Worm (Caenorhabditis elegans) whole organism, late embryonic: Measurements from ENCODE around the gene nstp-6.

ENCODE experiments used
- C08G9.2 ChIP-seq: sonication (generic microtip); optimal IDR thresholded peaks from 2 replicates; lab custom pipeline; 2016; ENCODE audit warnings: mild to moderate bottlenecking, missing genetic modification characterization, moderate library complexity, missing compliant biosample characterization
- ama-1 ChIP-seq: fragments of 150-350 bp; optimal IDR thresholded peaks from 2 replicates; lab custom pipeline; 2014
- ceh-24 ChIP-seq: sonication (generic microtip); optimal IDR thresholded peaks from 2 replicates; lab custom pipeline; 2016; ENCODE audit warnings: mild to moderate bottlenecking, missing genetic modification characterization, missing compliant biosample characterization
- ets-4 ChIP-seq: sonication (generic microtip); optimal IDR thresholded peaks from 2 replicates; lab custom pipeline; 2016; ENCODE audit warnings: missing genetic modification characterization, missing compliant biosample characterization
- fkh-10 ChIP-seq: fragments of 150-350 bp; optimal IDR thresholded peaks from 2 replicates; lab custom pipeline; 2014; ENCODE audit warnings: missing biosample characterization, missing genetic modification reagents, missing genetic modification characterization
- hlh-30 ChIP-seq: sonication (generic microtip); optimal IDR thresholded peaks from 2 replicates; lab custom pipeline; 2017; ENCODE audit warnings: antibody characterized with exemption, missing genetic modification characterization, missing compliant biosample characterization; ENCODE audit not compliant: insufficient read depth
- hlh-6 ChIP-seq: sonication (generic microtip); optimal IDR thresholded peaks from 2 replicates; lab custom pipeline; 2016; ENCODE audit warnings: missing genotype, missing genetic modification characterization, missing compliant biosample characterization
- lin-11 ChIP-seq: fragments of 200-800 bp; sonication (Bioruptor generic); optimal IDR thresholded peaks from 2 replicates; lab custom pipeline; 2018; ENCODE audit warnings: mild to moderate bottlenecking, missing genetic modification characterization, missing compliant biosample characterization
- madf-2 ChIP-seq: sonication (generic microtip); optimal IDR thresholded peaks from 2 replicates; lab custom pipeline; 2017; ENCODE audit warnings: missing genetic modification characterization, missing compliant biosample characterization
- pha-4 ChIP-seq: fragments of 150-350 bp; optimal IDR thresholded peaks from 2 replicates; lab custom pipeline; 2018; ENCODE audit warnings: missing biosample characterization, missing genetic modification reagents, missing genetic modification characterization
- ref-2 ChIP-seq: sonication (generic microtip); optimal IDR thresholded peaks from 2 replicates; lab custom pipeline; 2016; ENCODE audit warnings: missing genetic modification characterization, missing compliant biosample characterization
- ttx-3 ChIP-seq: sonication (generic microtip); optimal IDR thresholded peaks from 2 replicates; lab custom pipeline; 2016; ENCODE audit warnings: missing genetic modification reagents, missing genetic modification characterization, missing compliant biosample characterization
- unc-55 ChIP-seq: sonication (generic microtip); optimal IDR thresholded peaks from 2 replicates; lab custom pipeline; 2017; ENCODE audit warnings: missing biosample characterization, missing genetic modification reagents, missing genetic modification characterization
- ztf-16 ChIP-seq: sonication (generic microtip); optimal IDR thresholded peaks from 2 replicates; lab custom pipeline; 2017; ENCODE audit warnings: missing genetic modification characterization, missing compliant biosample characterization

DNA sequence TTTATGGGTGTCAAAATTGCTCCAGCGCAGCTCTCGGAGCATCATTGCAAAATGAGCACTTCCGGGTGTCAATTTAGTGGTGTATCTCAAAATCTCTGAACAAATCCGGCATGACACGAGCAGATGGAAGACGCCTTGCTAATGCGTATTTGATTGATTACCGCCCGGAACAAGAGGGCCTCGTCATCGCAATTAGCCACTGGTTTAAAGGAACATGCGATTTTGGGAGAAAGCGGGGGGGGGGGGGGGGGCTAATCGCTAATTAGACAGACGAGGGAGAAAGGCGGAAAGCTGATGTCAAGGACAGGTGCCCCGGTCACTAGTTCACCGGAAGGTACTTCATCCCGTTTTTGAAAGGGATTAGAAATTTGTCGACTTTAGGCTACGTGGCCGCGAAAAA, 25.7 kb downstream of the nstp-6 start:
- no peak for TF ChIP-seq ets-4 (tag; lab: Kevin White, UChicago)
- TF ChIP-seq pha-4 (tag; lab: Kevin White, UChicago): no peak
- no peak for TF ChIP-seq madf-2 (tag; lab: Kevin White, UChicago)
- TF ChIP-seq ama-1 (lab: Kevin White, UChicago): no peak
- TF ChIP-seq hlh-6: no peak
- TF ChIP-seq ttx-3: peak; percentile 8
- no peak for TF ChIP-seq lin-11 (tag; lab: Kevin White, UChicago)
- TF ChIP-seq C08G9.2 (tag; lab: Kevin White, UChicago): no peak
- TF ChIP-seq unc-55: peak; percentile 25
- TF ChIP-seq ref-2 (tag; lab: Kevin White, UChicago): peak; percentile 23
- no peak for TF ChIP-seq hlh-30 (tag; lab: Kevin White, UChicago)
- TF ChIP-seq ztf-16: no peak
- TF ChIP-seq fkh-10 (GFP tag; lab: Kevin White, UChicago): no peak
- TF ChIP-seq ceh-24: no peak
